Fruit fly (Drosophila melanogaster): ENCODE data around the gene CG31407.

Gene CG31407

dm6 chr3R:9977494-9977893 lies 47.5 kb downstream of the CG31407 start (continued):
- TF ChIP-seq dpn (GFP tag; optimal IDR thresholded peaks at IDR 0.05) = peak in 1 of 2 experiments; percentile 11
- peak; percentile 16 for TF ChIP-seq Sox102F (GFP tag; optimal IDR thresholded peaks at IDR 0.05)
- TF ChIP-seq Dad (GFP tag; optimal IDR thresholded peaks at IDR 0.05) = no peak
- TF ChIP-seq tx (GFP tag; optimal IDR thresholded peaks at IDR 0.05) = no peak
- peak; percentile 26 for TF ChIP-seq CG9727 (GFP tag; optimal IDR thresholded peaks at IDR 0.05)
- peak; percentile 29 for TF ChIP-seq Oli (tag; optimal IDR thresholded peaks at IDR 0.05)
- 0 out of 2 replicates have a peak, but pooled peaks have one; percentile 6 for TF ChIP-seq slbo (GFP tag; IDR thresholded peaks at IDR 0.05)
- peak; percentile 12 for TF ChIP-seq zf30C (GFP tag; optimal IDR thresholded peaks at IDR 0.05)
- TF ChIP-seq Dll (GFP tag; IDR thresholded peaks at IDR 0.05; ENCODE audit: partially characterized antibody) = no peak
- no peak for TF ChIP-seq CG10431 (GFP tag; optimal IDR thresholded peaks at IDR 0.05)
- no peak for TF ChIP-seq Optix (GFP tag; IDR thresholded peaks at IDR 0.05)
- no peak for TF ChIP-seq seq (GFP tag; IDR thresholded peaks at IDR 0.05)
- TF ChIP-seq CG31441 (GFP tag; IDR thresholded peaks at IDR 0.05) = 0 out of 2 replicates have a peak, but pooled peaks have one; percentile 28
- no peak for TF ChIP-seq pan (optimal IDR thresholded peaks at IDR 0.05)
- peak in 1 of 2 experiments; percentile 26 for TF ChIP-seq pan (GFP tag; optimal IDR thresholded peaks at IDR 0.05 in 1 of 2, IDR thresholded peaks at IDR 0.05 in 1 of 2)
- no peak for TF ChIP-seq CG9437 (GFP tag; optimal IDR thresholded peaks at IDR 0.05)
- TF ChIP-seq row (GFP tag; IDR thresholded peaks at IDR 0.05) = peak; percentile 54
- peak; percentile 10 for TF ChIP-seq CG6854 (GFP tag; optimal IDR thresholded peaks at IDR 0.05)
- TF ChIP-seq CG1603 (tag; optimal IDR thresholded peaks at IDR 0.05) = no peak
- no peak for TF ChIP-seq chn (GFP tag; optimal IDR thresholded peaks at IDR 0.05)
- peak; percentile 46 for TF ChIP-seq Meics (GFP tag; optimal IDR thresholded peaks at IDR 0.05)
- peak; percentile 4 for TF ChIP-seq Chrac-16 (GFP tag; optimal IDR thresholded peaks at IDR 0.05)
- TF ChIP-seq lab (GFP tag; optimal IDR thresholded peaks at IDR 0.05) = peak; percentile 39
- TF ChIP-seq trem (tag; optimal IDR thresholded peaks at IDR 0.05) = no peak
- TF ChIP-seq CG15269 (tag; optimal IDR thresholded peaks at IDR 0.05) = peak; percentile 46
- TF ChIP-seq tna (GFP tag; IDR thresholded peaks at IDR 0.05; ENCODE audit: partially characterized antibody) = no peak
- no peak for TF ChIP-seq CG3847 (GFP tag; IDR thresholded peaks at IDR 0.05)
- no peak for TF ChIP-seq CG7271 (tag; optimal IDR thresholded peaks at IDR 0.05)
- TF ChIP-seq D19B (GFP tag; optimal IDR thresholded peaks at IDR 0.05) = no peak
- peak; percentile 38 for TF ChIP-seq CG10209 (GFP tag; optimal IDR thresholded peaks at IDR 0.05)
- peak; percentile 7 for TF ChIP-seq ATbp (GFP tag; optimal IDR thresholded peaks at IDR 0.05)
- TF ChIP-seq bsh (GFP tag; optimal IDR thresholded peaks at IDR 0.05) = peak in 1 of 2 experiments; percentile 24
- no peak for TF ChIP-seq CG12155 (GFP tag; optimal IDR thresholded peaks at IDR 0.05)
- TF ChIP-seq sob (GFP tag; IDR thresholded peaks at IDR 0.05) = 0 out of 2 replicates have a peak, but pooled peaks have one; percentile 36
- TF ChIP-seq bbx (GFP tag; IDR thresholded peaks at IDR 0.05; ENCODE audit: partially characterized antibody) = no peak
- TF ChIP-seq CG8944 (GFP tag; optimal IDR thresholded peaks at IDR 0.05) = no peak
- no peak for TF ChIP-seq CG2129 (GFP tag; IDR thresholded peaks at IDR 0.05; ENCODE audit: partially characterized antibody)
- TF ChIP-seq CG11504 (tag; optimal IDR thresholded peaks at IDR 0.05) = peak; percentile 51
- TF ChIP-seq pfk (GFP tag; optimal IDR thresholded peaks at IDR 0.05) = no peak
- TF ChIP-seq stwl (tag; optimal IDR thresholded peaks at IDR 0.05) = no peak
- TF ChIP-seq tgo (GFP tag; IDR thresholded peaks at IDR 0.05) = no peak
- TF ChIP-seq tin (GFP tag; optimal IDR thresholded peaks at IDR 0.05) = peak; percentile 4
- peak; percentile 21 for TF ChIP-seq CG18619 (GFP tag; optimal IDR thresholded peaks at IDR 0.05)
- peak; percentile 46 for TF ChIP-seq Xbp1 (GFP tag; optimal IDR thresholded peaks at IDR 0.05)
- 0 out of 2 replicates have a peak, but pooled peaks have one; percentile 24 for TF ChIP-seq CG9932 (GFP tag; IDR thresholded peaks at IDR 0.05)
- peak; percentile 11 for TF ChIP-seq az2 (GFP tag; optimal IDR thresholded peaks at IDR 0.05)
- TF ChIP-seq Tbp (GFP tag; optimal IDR thresholded peaks at IDR 0.05) = no peak
- TF ChIP-seq CG10654 (GFP tag; optimal IDR thresholded peaks at IDR 0.05) = no peak

Measured in whole organism, embryonic.